Fruit fly (Drosophila melanogaster) whole organism: ENCODE results near the gene Pex14.

Source experiments
- CG8478 ChIP-seq: fragments of >200 bp; optimal IDR thresholded peaks from 2 replicates; lab custom pipeline; 2018; ENCODE audit warnings: inconsistent platforms
- Dll ChIP-seq: fragments of >200 bp; optimal IDR thresholded peaks from 2 replicates; lab custom pipeline; 2017
- EcR ChIP-seq, 2 experiments: fragments of >200 bp; optimal IDR thresholded peaks; 2 replicates each; lab custom pipeline; 2017; ENCODE audit warnings: missing biosample characterization in 2 of 2, missing genetic modification characterization in 2 of 2, missing genetic modification reagents in 2 of 2
- pan ChIP-seq: fragments of >200 bp; optimal IDR thresholded peaks from 2 replicates; lab custom pipeline; 2017
- psq ChIP-seq: fragments of >200 bp; optimal IDR thresholded peaks from 2 replicates; lab custom pipeline; 2017
- usp ChIP-seq: fragments of >200 bp; optimal IDR thresholded peaks from 2 replicates; lab custom pipeline; 2017; ENCODE audit warnings: missing biosample characterization, missing genetic modification characterization, mixed read lengths

DNA sequence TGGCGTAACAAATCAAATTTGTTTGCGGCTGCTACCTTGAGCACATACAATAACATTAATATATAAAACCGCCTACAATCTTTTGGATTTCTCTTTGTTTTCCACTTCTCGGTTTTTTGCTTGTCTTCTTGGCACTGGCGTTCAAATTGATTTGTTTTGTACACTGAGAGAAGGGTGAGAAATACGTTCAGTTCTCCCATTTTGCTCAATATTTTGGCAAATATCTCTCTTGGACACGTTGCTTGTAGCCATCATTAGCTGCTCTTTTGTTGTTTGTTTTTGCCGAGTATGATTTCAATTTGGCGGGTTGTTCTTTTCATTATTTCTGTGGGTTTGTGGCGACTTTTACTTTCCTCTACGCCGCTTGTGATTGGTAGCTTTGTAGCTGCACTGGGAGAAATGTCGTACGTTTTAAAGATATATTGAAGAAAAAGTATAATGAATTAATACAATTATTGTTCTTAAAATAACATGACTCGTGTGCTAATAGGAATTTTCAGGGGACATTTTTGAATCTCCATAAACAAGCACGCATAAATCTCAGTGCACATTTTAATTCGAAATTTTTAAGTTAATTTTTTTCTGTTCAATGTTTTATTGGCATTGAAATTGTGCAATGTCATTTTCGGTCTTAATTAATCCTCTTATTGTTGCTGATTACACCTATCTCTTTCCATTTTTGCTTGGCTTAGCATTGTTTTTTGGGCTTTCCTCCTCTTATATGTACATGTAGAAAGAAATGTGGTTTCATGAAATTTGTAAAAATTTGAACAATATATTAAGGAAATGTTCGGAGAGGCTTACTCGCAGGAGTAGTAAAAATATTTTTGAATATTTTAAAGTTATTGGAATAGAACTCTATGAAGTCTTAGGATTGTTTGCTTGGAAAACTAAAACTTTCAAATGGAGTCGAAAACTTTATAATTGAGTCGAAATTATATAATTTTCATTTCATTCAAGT is 48.6 kb downstream of the Pex14 start:
- no peak for TF ChIP-seq CG8478
- no peak for TF ChIP-seq Dll (lab: Kevin White, UChicago)
- TF ChIP-seq usp (GFP tag; lab: Kevin White, UChicago): no peak
- TF ChIP-seq psq: no peak
- TF ChIP-seq pan (lab: Kevin White, UChicago): no peak
- no peak for TF ChIP-seq EcR (GFP tag; optimal IDR thresholded peaks at IDR 0.05; lab: Kevin White, UChicago)
